Worm (Caenorhabditis elegans): ENCODE measurements around the gene eor-2.

ce11 chrX:14628816-14629215, 26.0 kb downstream of the eor-2 start, which contains the start of gene F54E4.2:
- no peak for TF ChIP-seq lin-39 (tag; optimal IDR thresholded peaks at IDR 0.05)
- no peak for TF ChIP-seq ceh-82 (tag; optimal IDR thresholded peaks at IDR 0.05)
- no peak for TF ChIP-seq lin-13 (GFP tag; optimal IDR thresholded peaks at IDR 0.05)
- no peak for TF ChIP-seq ama-1 (optimal IDR thresholded peaks at IDR 0.05)
- no peak for TF ChIP-seq nhr-10 (tag; optimal IDR thresholded peaks at IDR 0.05)
- no peak for TF ChIP-seq nhr-11 (tag; optimal IDR thresholded peaks at IDR 0.05)
- TF ChIP-seq egl-27 (tag; optimal IDR thresholded peaks at IDR 0.05) = no peak
- TF ChIP-seq ztf-11 (tag; optimal IDR thresholded peaks at IDR 0.05) = no peak
- TF ChIP-seq ZK546.5 (tag; optimal IDR thresholded peaks at IDR 0.05) = no peak
- no peak for TF ChIP-seq mdl-1 (tag; optimal IDR thresholded peaks at IDR 0.05)

Data from whole organism, L2 larva.